Worm (Caenorhabditis elegans) whole organism, mixed stage, embryonic: Measurements from ENCODE around the gene K09E9.7.

Experiments
- M03D4.4 ChIP-seq: sonication (generic microtip); optimal IDR thresholded peaks from 2 replicates; lab custom pipeline; 2017; ENCODE audit warnings: mild to moderate bottlenecking, missing genetic modification characterization, missing compliant biosample characterization
- lin-13 ChIP-seq: fragments of 150-350 bp; optimal IDR thresholded peaks from 2 replicates; lab custom pipeline; 2014; ENCODE audit warnings: missing biosample characterization, missing genetic modification characterization
- mls-2 ChIP-seq: sonication (generic microtip); optimal IDR thresholded peaks from 2 replicates; lab custom pipeline; 2016; ENCODE audit warnings: mild to moderate bottlenecking, missing genetic modification characterization, moderate library complexity, missing compliant biosample characterization
- nhr-12 ChIP-seq: fragments of 150-350 bp; optimal IDR thresholded peaks from 2 replicates; lab custom pipeline; 2014; ENCODE audit warnings: missing biosample characterization, missing genetic modification characterization
- nhr-237 ChIP-seq: fragments of 150-350 bp; optimal IDR thresholded peaks from 2 replicates; lab custom pipeline; 2014; ENCODE audit warnings: missing biosample characterization, missing genetic modification characterization
- nhr-28 ChIP-seq: fragments of 150-350 bp; optimal IDR thresholded peaks from 2 replicates; lab custom pipeline; 2014; ENCODE audit warnings: missing biosample characterization, missing genetic modification characterization
- snpc-4 ChIP-seq: fragments of 150-350 bp; optimal IDR thresholded peaks from 2 replicates; lab custom pipeline; 2014; ENCODE audit warnings: missing biosample characterization, missing genetic modification characterization
- ztf-11 ChIP-seq: fragments of 150-350 bp; optimal IDR thresholded peaks from 2 replicates; lab custom pipeline; 2014; ENCODE audit warnings: missing biosample characterization, missing genetic modification characterization

DNA sequence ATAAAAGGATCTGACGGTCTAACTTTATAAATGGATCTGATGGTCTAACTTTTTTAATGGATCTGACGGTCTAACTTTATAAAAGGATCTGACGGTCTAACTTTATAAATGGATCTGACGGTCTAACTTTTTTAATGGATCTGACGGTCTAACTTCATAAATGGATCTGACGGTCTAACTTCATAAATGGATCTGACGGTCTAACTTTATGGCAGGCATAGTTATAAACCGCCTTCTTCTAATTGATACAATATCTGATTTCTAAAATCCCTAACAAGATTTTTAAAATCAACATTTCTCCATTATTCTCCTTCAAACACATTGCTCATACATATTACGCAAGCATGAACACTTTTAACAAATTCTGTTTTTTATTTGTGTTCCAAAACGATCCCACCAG is 43.6 kb upstream of the K09E9.7 start, which contains the start of gene K09A9.8:
- no peak for TF ChIP-seq nhr-12 (tag; lab: Kevin White, UChicago)
- TF ChIP-seq M03D4.4 = no peak
- no peak for TF ChIP-seq snpc-4 (tag; lab: Kevin White, UChicago)
- TF ChIP-seq nhr-237 (tag; lab: Kevin White, UChicago) = no peak
- TF ChIP-seq lin-13 (tag; lab: Kevin White, UChicago) = no peak
- no peak for TF ChIP-seq mls-2 (tag; lab: Kevin White, UChicago)
- TF ChIP-seq nhr-28 (tag; lab: Kevin White, UChicago) = no peak
- TF ChIP-seq ztf-11 (tag; lab: Kevin White, UChicago) = no peak
